Fruit fly (Drosophila melanogaster): ENCODE results near the gene mRpS26.

The mRpS26 gene

DNA sequence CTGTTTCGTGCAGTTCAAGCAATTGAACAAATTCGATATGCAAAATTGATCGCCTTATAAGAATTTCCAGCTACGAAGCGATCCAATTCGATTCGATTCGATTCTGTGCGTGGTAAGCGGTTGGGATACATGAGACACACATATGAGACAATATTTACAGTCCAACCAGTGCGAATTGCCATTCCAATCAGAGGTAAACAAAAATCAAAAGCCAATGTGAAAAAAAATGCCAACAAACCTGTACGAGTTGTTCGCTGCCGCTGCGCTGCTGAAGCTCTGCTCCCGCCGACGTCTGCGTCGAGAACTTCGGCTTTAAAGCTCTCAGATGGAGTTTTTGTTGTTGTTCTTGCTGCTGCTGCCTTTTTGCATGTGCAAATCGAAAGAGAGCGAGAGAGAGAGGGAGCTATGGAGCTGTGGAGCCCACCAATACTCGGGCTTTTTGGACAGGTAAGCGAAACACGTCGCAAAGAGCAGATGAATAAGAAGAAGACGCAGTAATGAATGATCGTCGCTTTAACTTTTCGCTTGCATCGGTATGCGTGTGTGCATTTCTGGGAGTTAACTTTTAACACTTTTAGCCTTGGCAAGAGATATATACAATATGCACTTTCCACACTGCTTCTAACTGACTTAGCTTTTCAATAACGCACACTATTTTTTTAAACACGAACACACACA is 897 bp upstream of the mRpS26 start:
- no peak for TF ChIP-seq CG17801 (GFP tag; optimal IDR thresholded peaks at IDR 0.05; ENCODE audit: partially characterized antibody)

DNA sequence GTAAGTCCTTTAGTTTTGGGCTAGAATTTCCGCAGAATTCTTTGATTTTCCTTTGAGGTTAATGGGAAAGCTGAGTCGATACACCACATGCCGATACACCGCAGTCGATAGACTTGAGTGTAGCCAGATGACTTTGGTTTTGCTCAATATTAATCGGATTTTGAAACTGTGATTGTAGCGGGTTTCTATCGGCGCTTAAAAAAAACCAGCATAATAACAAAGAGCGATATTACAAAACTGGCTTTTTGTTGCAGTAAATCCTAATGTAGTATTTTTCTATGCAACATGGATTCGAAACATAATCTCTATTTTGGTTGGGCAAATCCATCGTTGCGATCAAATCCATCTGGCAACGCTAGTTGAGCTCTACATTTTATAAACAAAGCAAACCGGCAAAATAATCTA is 3.1 kb downstream of the mRpS26 start, which contains the start of the genes Polr3D and mus304:
Polr3D (minus strand) TSS at position 116 of the 405 bp plus-strand sequence.
mus304 (plus strand) TSS at position 356 of the 405 bp plus-strand sequence.
- no peak for TF ChIP-seq CG17801 (GFP tag; optimal IDR thresholded peaks at IDR 0.05; ENCODE audit: partially characterized antibody)

DNA sequence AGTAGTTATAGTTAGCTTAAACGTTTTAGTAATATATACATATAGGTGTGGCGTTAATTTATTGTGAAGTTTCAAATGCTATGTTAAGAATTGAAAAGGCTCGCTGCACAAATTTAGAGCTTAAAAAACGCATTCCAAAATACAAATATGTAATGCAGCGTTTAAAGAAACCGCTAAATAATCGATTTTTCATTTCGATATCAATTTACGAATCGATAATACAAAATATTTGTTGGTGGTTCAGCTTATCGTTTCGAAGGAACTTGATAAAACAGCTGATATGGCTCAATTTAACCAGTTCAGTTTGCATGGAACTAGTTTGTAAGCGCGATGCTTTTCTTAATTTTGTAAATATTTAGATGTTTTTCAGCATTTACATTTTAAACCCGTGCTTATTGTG is 6.3 kb downstream of the mRpS26 start, which contains the start of the genes CG32195 and CG7341:
CG32195 (plus strand) TSS at position 291 of the 400 bp plus-strand sequence.
CG7341 (plus strand) TSS at position 291 of the 400 bp plus-strand sequence.
- no peak for TF ChIP-seq CG17801 (GFP tag; optimal IDR thresholded peaks at IDR 0.05; ENCODE audit: partially characterized antibody)

DNA sequence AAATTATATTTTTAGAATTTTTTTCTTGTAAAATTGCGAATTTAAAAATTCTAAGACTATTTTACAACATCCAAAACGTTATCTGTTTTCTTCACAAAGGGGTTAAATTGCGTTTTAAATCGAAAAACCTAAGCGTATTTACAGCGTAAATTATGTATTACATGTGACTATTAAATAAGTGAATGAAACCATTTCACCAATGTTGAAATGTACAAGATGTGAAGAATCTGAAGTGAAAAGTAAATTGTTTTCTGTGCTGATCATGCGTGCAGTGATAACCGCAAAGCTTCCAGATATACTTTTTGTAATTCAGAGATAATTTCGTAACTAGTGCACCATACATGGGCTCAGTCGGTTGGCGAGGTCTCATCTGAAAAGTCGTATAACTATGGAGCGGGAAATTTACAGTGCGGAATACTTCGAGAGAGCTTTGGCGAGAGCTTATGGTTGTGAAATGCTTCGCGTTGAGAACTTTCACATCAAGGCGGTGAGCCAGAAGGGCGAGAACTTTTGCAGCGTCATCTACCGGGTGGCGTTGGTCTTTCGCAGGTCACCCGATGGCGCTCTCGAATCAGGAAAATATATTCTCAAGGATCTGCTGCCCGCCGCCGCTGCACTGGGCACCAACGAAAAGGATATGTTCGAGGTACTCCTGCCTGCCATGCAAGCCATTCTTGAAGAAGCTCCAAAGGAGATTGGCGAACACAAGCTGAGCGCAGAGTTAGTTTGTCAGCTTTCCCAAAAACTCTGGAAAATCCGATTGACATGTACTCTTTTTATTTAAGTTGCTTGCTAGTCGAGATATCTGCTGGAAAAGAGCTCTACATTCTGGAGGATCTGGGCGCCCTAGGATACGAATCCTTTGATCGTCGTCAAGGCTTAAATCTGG is 7.9 kb downstream of the mRpS26 start:
- TF ChIP-seq CG17801 (GFP tag; optimal IDR thresholded peaks at IDR 0.05; ENCODE audit: partially characterized antibody) = peak; percentile 72

DNA sequence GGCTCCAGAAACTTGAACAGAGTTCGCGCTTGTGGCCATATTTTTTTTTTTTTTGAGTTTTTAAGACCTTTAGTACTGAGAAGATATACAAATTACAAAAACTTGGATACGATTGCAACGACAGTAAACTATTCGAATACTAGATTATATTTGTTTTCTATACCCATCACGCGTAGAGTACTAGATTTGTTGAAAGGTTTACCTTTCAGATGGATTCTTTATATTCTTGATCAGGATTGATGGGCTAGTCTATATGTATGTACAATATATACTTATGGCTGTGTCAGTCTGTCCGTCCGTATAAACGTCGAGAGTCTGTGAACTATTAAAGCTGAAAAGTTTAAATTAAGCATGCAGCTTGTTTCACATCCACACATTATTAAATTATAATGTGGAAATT is 15.5 kb downstream of the mRpS26 start, which contains the start of gene CG42853:
CG42853 (minus strand) TSS at position 101 of the 400 bp plus-strand sequence.
- TF ChIP-seq CG17801 (GFP tag; optimal IDR thresholded peaks at IDR 0.05; ENCODE audit: partially characterized antibody) = no peak

DNA sequence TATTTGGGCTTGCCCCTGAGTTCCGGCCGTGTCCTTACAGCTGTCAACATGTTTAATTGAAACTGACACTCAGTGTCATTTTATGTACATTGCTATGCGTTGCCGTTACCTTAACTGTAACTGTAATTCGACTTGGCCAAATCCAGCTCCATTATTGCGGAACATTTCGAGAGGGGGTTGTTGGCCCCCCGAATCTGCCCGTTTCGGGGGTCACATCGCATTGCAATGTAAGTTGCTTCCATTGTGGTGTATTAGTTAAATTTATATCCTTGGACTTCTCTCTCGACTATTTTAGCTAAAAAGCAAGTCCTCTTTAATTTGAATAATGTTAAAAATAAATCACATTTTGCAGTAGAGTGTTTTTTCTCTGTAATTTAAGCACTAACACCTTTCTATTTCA is 17.8 kb downstream of the mRpS26 start:
- TF ChIP-seq CG17801 (GFP tag; optimal IDR thresholded peaks at IDR 0.05; ENCODE audit: partially characterized antibody) = no peak

DNA sequence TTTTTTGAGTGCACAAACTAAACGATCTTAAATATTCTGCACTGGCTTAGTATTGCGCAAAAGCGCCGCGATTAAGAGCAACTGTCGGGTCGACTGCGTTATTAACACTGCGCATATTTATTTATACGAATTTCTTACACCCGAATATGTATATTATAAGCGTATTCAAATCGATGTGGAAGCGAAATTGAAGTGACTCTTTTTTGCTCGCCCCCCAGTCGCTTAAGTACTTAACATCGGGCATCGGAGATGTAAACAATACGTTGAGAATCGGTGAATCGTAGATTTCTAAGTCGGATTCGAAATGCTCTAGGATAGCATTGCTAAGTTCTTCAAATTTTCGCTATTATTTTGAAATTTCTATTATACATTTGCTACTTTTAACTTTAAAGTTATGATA is 26.2 kb downstream of the mRpS26 start, which contains the start of gene Cyp312a1:
Cyp312a1 (minus strand) TSS at position 101 of the 400 bp plus-strand sequence.
- no peak for TF ChIP-seq CG17801 (GFP tag; optimal IDR thresholded peaks at IDR 0.05; ENCODE audit: partially characterized antibody)

DNA sequence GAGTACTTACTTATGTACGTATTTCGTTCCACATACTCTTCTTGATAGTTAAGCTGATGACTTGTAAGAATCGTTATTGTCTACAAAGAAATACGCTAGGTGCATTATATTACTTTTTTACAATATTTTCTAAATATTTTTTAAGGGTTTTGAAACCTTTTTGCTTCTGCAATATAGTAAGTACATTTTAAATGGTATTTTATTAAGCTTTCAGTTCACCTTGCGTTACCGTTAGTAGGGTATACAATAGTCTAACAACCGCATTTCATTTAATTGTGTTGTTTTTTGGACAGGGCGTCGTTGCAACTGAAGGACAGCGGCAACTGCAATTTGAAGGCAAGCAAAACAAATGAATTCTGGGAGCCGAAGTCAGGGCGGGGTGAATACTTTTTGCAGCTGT is 30.8 kb downstream of the mRpS26 start:
- TF ChIP-seq CG17801 (GFP tag; optimal IDR thresholded peaks at IDR 0.05; ENCODE audit: partially characterized antibody) = peak; percentile 7

DNA sequence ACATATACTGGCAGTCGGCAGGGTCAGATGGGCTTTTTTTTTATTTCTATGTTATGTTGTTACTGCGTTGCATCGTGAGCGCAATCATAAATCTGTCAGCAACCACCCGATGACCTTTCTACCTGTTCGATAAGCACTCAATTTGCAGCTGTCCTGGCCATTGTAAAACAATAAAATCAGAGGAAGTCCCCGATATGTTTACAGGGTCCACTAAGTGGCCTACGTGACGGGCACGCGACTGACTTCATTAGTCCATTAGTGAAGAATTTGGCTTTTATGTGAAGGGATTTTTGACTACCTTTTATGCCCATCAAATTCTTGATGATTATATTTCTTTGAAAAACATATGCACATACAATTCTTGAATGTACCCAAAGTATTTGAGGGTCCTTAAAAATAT is 31.9 kb downstream of the mRpS26 start:
- no peak for TF ChIP-seq CG17801 (GFP tag; optimal IDR thresholded peaks at IDR 0.05; ENCODE audit: partially characterized antibody)

DNA sequence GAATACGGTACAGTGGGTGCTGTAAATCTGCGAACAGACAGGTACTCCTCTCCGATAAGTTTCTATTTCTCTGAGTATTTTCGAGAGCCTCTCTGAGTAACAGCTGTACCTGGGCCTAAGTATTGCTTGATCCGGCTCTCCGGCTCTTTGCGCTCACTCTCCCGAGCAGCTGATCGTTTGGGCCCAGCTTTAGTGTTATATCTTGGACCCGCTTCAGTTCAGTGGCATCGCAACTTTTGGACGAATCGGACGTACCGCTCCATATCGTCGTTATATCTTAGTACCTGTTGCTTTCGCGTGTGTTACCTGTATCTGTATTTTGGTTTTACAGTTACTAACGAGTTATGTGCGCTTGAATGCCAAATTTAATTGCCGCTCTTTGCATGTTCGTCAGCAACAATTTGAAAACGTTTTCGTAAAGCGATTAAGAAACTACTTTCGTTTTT is 32.8 kb downstream of the mRpS26 start, which contains the start of gene geko:
geko (plus strand) TSS at position 219 of the 446 bp plus-strand sequence.
- peak; percentile 4 for TF ChIP-seq CG17801 (GFP tag; optimal IDR thresholded peaks at IDR 0.05; ENCODE audit: partially characterized antibody)

DNA sequence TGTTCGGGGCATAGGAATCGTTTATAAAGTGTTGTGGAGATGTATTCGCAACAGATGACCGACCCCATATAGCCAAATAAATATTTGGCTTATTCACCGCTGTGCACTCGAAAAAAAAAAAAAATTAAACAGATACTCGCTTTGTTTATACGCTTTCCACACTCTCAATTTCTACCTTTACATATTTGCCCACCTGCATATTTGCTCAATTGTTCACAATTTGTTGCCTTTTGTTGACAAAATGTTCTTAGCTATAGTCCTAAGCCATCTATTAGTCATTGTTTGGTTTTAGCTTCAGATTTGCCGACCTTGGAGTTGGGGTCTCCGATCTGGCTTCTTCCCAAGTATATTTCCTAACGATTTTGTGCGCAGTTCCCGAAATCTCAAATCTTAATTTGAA is 36.6 kb downstream of the mRpS26 start:
- no peak for TF ChIP-seq CG17801 (GFP tag; optimal IDR thresholded peaks at IDR 0.05; ENCODE audit: partially characterized antibody)

DNA sequence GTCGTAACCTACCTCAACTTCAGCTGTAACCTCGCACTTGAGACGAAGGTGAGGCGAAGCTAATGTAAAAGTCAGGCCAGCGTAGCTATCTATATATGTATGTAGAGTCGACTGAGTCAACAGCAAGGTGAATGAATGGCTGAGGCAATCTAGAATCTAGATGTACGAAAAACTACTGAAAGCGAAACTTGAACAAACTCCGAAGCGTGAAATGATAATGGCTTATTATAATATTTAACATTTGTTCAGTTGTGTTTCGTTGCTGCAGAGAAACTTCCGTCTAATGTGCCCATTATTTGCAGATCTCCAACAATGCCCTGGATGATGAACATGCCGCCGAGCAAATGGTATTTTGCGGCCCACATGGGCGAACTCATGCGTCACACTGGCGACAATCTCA is 38.2 kb downstream of the mRpS26 start:
- TF ChIP-seq CG17801 (GFP tag; optimal IDR thresholded peaks at IDR 0.05; ENCODE audit: partially characterized antibody) = no peak

DNA sequence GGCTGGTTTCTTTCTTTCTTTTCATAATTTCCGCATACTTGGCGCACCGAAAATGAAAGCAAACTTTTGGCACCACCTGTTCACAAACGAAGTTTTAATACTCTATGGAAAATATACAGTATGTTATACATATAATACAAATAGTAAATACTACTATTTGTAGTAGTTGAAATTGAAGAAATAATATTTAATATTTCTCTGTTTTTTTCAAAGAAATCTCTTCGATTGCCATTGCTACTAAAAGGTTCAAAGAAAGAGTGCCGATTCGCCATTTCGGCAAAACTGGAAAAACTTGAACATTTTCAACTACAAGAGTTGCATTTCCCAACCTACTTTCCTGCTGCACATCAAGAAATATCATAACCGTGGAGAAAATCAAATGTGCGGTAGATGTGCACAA is 40.5 kb downstream of the mRpS26 start:
- TF ChIP-seq CG17801 (GFP tag; optimal IDR thresholded peaks at IDR 0.05; ENCODE audit: partially characterized antibody) = no peak

DNA sequence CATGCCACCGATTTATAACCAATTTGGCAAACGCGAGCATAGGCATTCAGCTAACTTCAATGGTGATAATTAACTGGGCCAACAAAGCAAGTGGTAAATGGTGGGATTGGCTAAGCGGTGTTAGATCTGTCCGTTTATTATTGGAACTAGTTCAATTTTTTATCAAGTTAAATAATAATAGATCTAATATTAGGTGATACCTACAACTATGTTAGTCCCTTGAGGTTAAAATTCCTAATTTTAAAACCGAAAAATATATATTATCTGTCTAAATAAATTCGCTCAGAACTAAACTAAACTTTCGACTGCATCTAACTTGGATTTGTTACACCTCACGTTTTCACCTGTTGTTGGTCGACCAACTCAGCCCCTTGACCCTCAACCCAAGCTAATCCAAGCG is 41.2 kb downstream of the mRpS26 start:
- TF ChIP-seq CG17801 (GFP tag; optimal IDR thresholded peaks at IDR 0.05; ENCODE audit: partially characterized antibody) = no peak

DNA sequence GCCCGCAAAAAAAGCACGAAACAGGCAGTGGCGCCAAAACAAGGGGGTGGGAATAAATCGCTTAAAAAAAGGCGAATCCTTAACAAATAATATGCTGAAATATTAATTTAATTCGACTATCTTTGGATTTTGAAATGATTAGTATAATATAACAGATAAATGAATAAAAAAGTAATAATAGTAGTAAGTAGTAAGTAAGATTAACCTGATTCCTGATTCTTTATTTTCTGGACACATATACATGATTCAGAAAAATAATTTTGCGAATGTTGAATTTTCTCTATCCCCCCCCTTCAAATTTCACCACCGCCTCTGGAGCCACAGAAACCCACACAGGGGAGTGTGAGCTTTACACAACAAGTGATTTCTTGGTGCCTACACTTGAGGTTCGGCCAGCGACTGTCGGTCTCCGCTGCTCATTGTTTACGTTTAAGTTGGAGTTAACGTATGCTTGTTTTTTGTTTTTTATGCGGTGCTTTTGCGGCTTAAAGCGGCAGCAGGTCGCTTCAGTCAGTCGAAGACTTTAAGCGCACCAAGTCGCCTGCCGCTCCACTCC is 42.1 kb downstream of the mRpS26 start, which contains the start of gene CG7330:
CG7330 (plus strand) TSS at position 506 of the 556 bp plus-strand sequence.
- TF ChIP-seq CG17801 (GFP tag; optimal IDR thresholded peaks at IDR 0.05; ENCODE audit: partially characterized antibody) = peak; percentile 94
